Comparison of ENCODE assay signal across 3 fruit fly cellular contexts in genomic region chr2L:19415133-19415532, dm6.
TF ChIP-seq lines count a peak whose summit lies in the region.

No protein-coding gene starts in this region.

- TF ChIP-seq CTCF in S2 (optimal IDR thresholded peaks at IDR 0.05; lab: Kevin White, UChicago) = peak; percentile 73 to 86
- TF ChIP-seq CTCF in whole organism, embryonic (GFP tag; optimal IDR thresholded peaks at IDR 0.05; lab: Kevin White, UChicago) = peak; percentile 91

TF ChIP-seq in whole organism, adult, 20 proteins besides CTCF, POLR2A, EP300 and RAD21:
- TF ChIP-seq Mnt (GFP tag; optimal IDR thresholded peaks at IDR 0.05; lab: Kevin White, UChicago) (no peak), kay (GFP tag; lab: Kevin White, UChicago; ENCODE audit: borderline replicate concordance) (peak; percentile 62)

TF ChIP-seq in whole organism, embryonic, 481 proteins besides CTCF, POLR2A, EP300 and RAD21:
- TF ChIP-seq CG4360 (GFP tag; IDR thresholded peaks at IDR 0.05; lab: Robert Waterston, UW) = peak; percentile 89
- TF ChIP-seq HmgD (GFP tag; optimal IDR thresholded peaks at IDR 0.05; lab: Kevin White, UChicago) = no peak
- peak; percentile 53 for TF ChIP-seq sens (GFP tag; lab: Kevin White, UChicago)
- 0 out of 3 replicates have a peak, but pooled peaks have one; percentile 18 for TF ChIP-seq CG2199 (GFP tag; IDR thresholded peaks at IDR 0.05; lab: Robert Waterston, UW)
- TF ChIP-seq Pdp1 (GFP tag; optimal IDR thresholded peaks at IDR 0.05; lab: Kevin White, UChicago) = peak in 1 of 2 experiments; percentile 53
- TF ChIP-seq stwl (tag; optimal IDR thresholded peaks at IDR 0.05; lab: Kevin White, UChicago) = peak; percentile 19
- TF ChIP-seq trh (GFP tag; optimal IDR thresholded peaks at IDR 0.05; lab: Kevin White, UChicago) = no peak
- TF ChIP-seq CG15073 (GFP tag; optimal IDR thresholded peaks at IDR 0.05; lab: Kevin White, UChicago) = no peak
- TF ChIP-seq Med (GFP tag; lab: Kevin White, UChicago) = peak; percentile 44
- peak; percentile 62; the same call in 2 of the 3 replicates for TF ChIP-seq sr (GFP tag; IDR thresholded peaks at IDR 0.05; lab: Robert Waterston, UW)
- TF ChIP-seq z (GFP tag; IDR thresholded peaks at IDR 0.05; lab: Robert Waterston, UW) = peak; percentile 94
